Fruit fly (Drosophila melanogaster) whole organism, embryonic: ENCODE measurements around the gene Orc2.

Experiments used
- CG12744 ChIP-seq: fragments of 200-800 bp; sonication (Bioruptor generic); optimal IDR thresholded peaks from 2 replicates; lab custom pipeline; 2016; ENCODE audit warnings: missing biosample characterization, missing genetic modification characterization
- CG15696 ChIP-seq: fragments of 200-800 bp; sonication (Bioruptor generic); optimal IDR thresholded peaks from 2 replicates; lab custom pipeline; 2019; ENCODE audit warnings: missing biosample characterization, mild to moderate bottlenecking, missing genetic modification characterization, moderate library complexity
- CG16779 ChIP-seq: fragments of 200-800 bp; sonication (Bioruptor generic); IDR thresholded peaks from 2 replicates; pipeline ENCODE4 v1.3.6; 2022; ENCODE audit warnings: missing biosample characterization, missing genetic modification characterization
- CG2199 ChIP-seq: fragments of 200-800 bp; sonication (Bioruptor generic); IDR thresholded peaks from 3 replicates; pipeline ENCODE4 v1.3.6; 2022; ENCODE audit warnings: missing biosample characterization, missing genetic modification characterization
- CG42726 ChIP-seq: fragments of 200-800 bp; sonication (Bioruptor generic); IDR thresholded peaks from 2 replicates; pipeline ENCODE4 v1.3.6; 2022; ENCODE audit warnings: missing biosample characterization, missing genetic modification characterization; ENCODE audit not compliant: partially characterized antibody
- CG4707 ChIP-seq: fragments of 200-800 bp; sonication (Bioruptor generic); optimal IDR thresholded peaks from 2 replicates; lab custom pipeline; 2018; ENCODE audit warnings: missing biosample characterization, mild to moderate bottlenecking, missing genetic modification characterization, moderate library complexity
- CTCF ChIP-seq: fragments of 200-800 bp; sonication (Bioruptor generic); optimal IDR thresholded peaks from 2 replicates; lab custom pipeline; 2017; ENCODE audit warnings: missing biosample characterization, mild to moderate bottlenecking, missing genetic modification characterization, moderate library complexity
- Dip2 ChIP-seq: fragments of 200-800 bp; sonication (Bioruptor generic); IDR thresholded peaks from 2 replicates; pipeline ENCODE4 v1.3.6; 2022; ENCODE audit warnings: missing biosample characterization, missing genetic modification characterization
- maf-S ChIP-seq: fragments of 200-800 bp; sonication (Bioruptor generic); optimal IDR thresholded peaks from 2 replicates; lab custom pipeline; 2016; ENCODE audit warnings: missing biosample characterization, missing genetic modification characterization
- zen ChIP-seq: fragments of 200-800 bp; sonication (Bioruptor generic); optimal IDR thresholded peaks from 3 replicates; lab custom pipeline; 2018; ENCODE audit warnings: missing biosample characterization, mild to moderate bottlenecking, missing genetic modification characterization, moderate library complexity

DNA sequence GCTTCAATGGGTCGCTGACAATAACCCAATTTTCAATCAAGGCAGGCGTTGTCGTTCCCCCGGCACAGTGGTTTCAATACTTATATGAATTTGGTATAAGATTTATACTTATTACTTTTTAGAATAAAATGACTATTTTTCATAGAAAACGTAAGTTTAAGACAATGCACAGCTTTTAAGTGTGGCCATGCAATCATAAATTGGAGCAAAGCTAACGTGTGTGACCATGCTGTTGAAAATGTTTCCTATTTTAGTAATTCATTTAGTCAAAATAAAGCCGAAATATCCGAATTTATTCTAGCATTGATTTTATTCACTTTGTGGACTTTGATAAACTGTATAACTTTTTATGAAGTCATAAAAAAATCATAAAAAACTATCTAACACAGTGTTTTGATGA is 22.0 kb downstream of the Orc2 start:
- TF ChIP-seq maf-S: no peak
- no peak for TF ChIP-seq CG12744
- TF ChIP-seq zen (tag; lab: Kevin White, UChicago): no peak
- TF ChIP-seq CTCF (GFP tag; lab: Kevin White, UChicago): no peak
- TF ChIP-seq Dip2 (GFP tag; lab: Robert Waterston, UW): no peak
- TF ChIP-seq CG15696: no peak
- TF ChIP-seq CG42726: no peak
- TF ChIP-seq CG16779 (GFP tag; lab: Robert Waterston, UW): no peak
- TF ChIP-seq CG4707 (GFP tag; lab: Kevin White, UChicago): no peak
- no peak for TF ChIP-seq CG2199
